Worm (Caenorhabditis elegans) whole organism, early embryonic: Measurements from ENCODE around the gene F33A8.7.

Experiments used
- B0310.2 ChIP-seq: sonication (generic microtip); optimal IDR thresholded peaks from 2 replicates; lab custom pipeline; 2016; ENCODE audit warnings: mild to moderate bottlenecking, missing genetic modification characterization, missing compliant biosample characterization
- F13C5.2 ChIP-seq: sonication (generic microtip); optimal IDR thresholded peaks from 2 replicates; lab custom pipeline; 2017; ENCODE audit warnings: mild to moderate bottlenecking, missing genetic modification characterization, inconsistent platforms, missing compliant biosample characterization
- aly-1 ChIP-seq: sonication (generic microtip); optimal IDR thresholded peaks from 2 replicates; lab custom pipeline; 2016; ENCODE audit warnings: missing genetic modification characterization, missing compliant biosample characterization
- ama-1 ChIP-seq: fragments of 150-350 bp; optimal IDR thresholded peaks from 2 replicates; lab custom pipeline; 2014
- ceh-13 ChIP-seq: fragments of 200-800 bp; sonication (Bioruptor generic); optimal IDR thresholded peaks from 2 replicates; lab custom pipeline; 2018; ENCODE audit warnings: mild to moderate bottlenecking, missing genetic modification characterization, missing compliant biosample characterization
- ets-7 ChIP-seq: sonication (generic microtip); optimal IDR thresholded peaks from 2 replicates; lab custom pipeline; 2016; ENCODE audit warnings: missing genotype, missing genetic modification characterization, missing compliant biosample characterization
- flt-1 ChIP-seq: fragments of 200-800 bp; sonication (Bioruptor generic); IDR thresholded peaks from 2 replicates; pipeline ENCODE4 v1.3.6; 2022; ENCODE audit warnings: missing genetic modification characterization, missing compliant biosample characterization
- hmg-4 ChIP-seq: fragments of 200-800 bp; sonication (Bioruptor generic); optimal IDR thresholded peaks from 2 replicates; lab custom pipeline; 2018; ENCODE audit warnings: mild to moderate bottlenecking, missing genetic modification characterization, missing compliant biosample characterization
- pes-1 ChIP-seq: fragments of 200-800 bp; sonication (Bioruptor generic); IDR thresholded peaks from 2 replicates; pipeline ENCODE4 v1.3.6; 2022; ENCODE audit warnings: missing genetic modification reagents, missing genetic modification characterization, missing compliant biosample characterization
- tbx-11 ChIP-seq: fragments of 200-800 bp; sonication (Bioruptor generic); IDR thresholded peaks from 2 replicates; pipeline ENCODE4 v1.3.6; 2022; ENCODE audit warnings: missing genetic modification characterization, missing compliant biosample characterization

DNA sequence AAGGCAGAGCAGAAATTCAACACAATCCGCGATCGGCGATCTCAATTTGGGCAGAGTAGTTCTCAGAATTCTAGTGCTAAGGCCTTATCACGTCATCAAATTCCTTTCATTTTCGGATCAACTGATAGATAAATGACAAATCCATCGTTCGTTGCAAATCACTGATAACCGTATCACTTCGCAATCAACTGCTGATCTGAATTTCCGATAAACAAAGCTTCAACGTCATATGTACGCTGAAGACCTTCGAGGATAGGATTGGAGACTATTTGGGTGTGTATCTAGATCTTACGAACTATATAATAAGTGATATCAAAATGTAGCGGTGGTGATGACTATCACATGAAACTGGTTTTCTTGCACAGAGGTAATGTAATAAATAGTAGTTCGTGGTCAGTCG, 31.8 kb upstream of the F33A8.7 start:
- TF ChIP-seq ama-1 (lab: Kevin White, UChicago) (no peak), flt-1 (no peak), aly-1 (no peak), pes-1 (GFP tag; lab: Robert Waterston, UW) (no peak), tbx-11 (GFP tag; lab: Robert Waterston, UW) (no peak), ets-7 (no peak), B0310.2 (tag; lab: Kevin White, UChicago) (no peak), hmg-4 (GFP tag; lab: Kevin White, UChicago) (no peak), F13C5.2 (tag; lab: Kevin White, UChicago) (no peak), ceh-13 (no peak)
